Fruit fly (Drosophila melanogaster) whole organism, embryonic: ENCODE data around the gene mEFG1.

Source experiments
- CG11093 ChIP-seq: fragments of 200-800 bp; sonication (Bioruptor generic); IDR thresholded peaks from 3 replicates; pipeline ENCODE4 v1.3.6; 2022; ENCODE audit warnings: missing biosample characterization, missing genetic modification characterization
- CG11696 ChIP-seq: fragments of 200-800 bp; sonication (Bioruptor generic); IDR thresholded peaks from 2 replicates; pipeline ENCODE4 v1.3.6; 2022; ENCODE audit warnings: missing biosample characterization, missing genetic modification characterization
- CG12104 ChIP-seq: fragments of 200-800 bp; sonication (Bioruptor generic); optimal IDR thresholded peaks from 3 replicates; lab custom pipeline; 2016; ENCODE audit warnings: missing biosample characterization, missing genetic modification characterization
- CG13775 ChIP-seq: fragments of 200-800 bp; sonication (Bioruptor generic); optimal IDR thresholded peaks from 3 replicates; lab custom pipeline; 2017; ENCODE audit warnings: missing biosample characterization, mild to moderate bottlenecking, missing genetic modification characterization
- CG13894 ChIP-seq: fragments of 200-800 bp; sonication (Bioruptor generic); optimal IDR thresholded peaks from 3 replicates; lab custom pipeline; 2018; ENCODE audit warnings: missing biosample characterization, mild to moderate bottlenecking, missing genetic modification characterization, moderate library complexity
- CG15601 ChIP-seq: fragments of 200-800 bp; sonication (Bioruptor generic); optimal IDR thresholded peaks from 3 replicates; lab custom pipeline; 2019; ENCODE audit warnings: missing biosample characterization, mild to moderate bottlenecking, missing genetic modification characterization, moderate library complexity
- CG15696 ChIP-seq: fragments of 200-800 bp; sonication (Bioruptor generic); optimal IDR thresholded peaks from 2 replicates; lab custom pipeline; 2019; ENCODE audit warnings: missing biosample characterization, mild to moderate bottlenecking, missing genetic modification characterization, moderate library complexity
- CG17385 ChIP-seq: fragments of 200-800 bp; sonication (Bioruptor generic); optimal IDR thresholded peaks from 3 replicates; lab custom pipeline; 2018; ENCODE audit warnings: missing biosample characterization, mild to moderate bottlenecking, missing genetic modification characterization
- CG17912 ChIP-seq: fragments of 200-800 bp; sonication (Bioruptor generic); optimal IDR thresholded peaks from 2 replicates; lab custom pipeline; 2018; ENCODE audit warnings: missing biosample characterization, mild to moderate bottlenecking, missing genetic modification characterization
- CG1832 ChIP-seq: fragments of 200-800 bp; sonication (Bioruptor generic); optimal IDR thresholded peaks from 2 replicates; lab custom pipeline; 2017; ENCODE audit warnings: missing biosample characterization, mild to moderate bottlenecking, missing genetic modification characterization, inconsistent platforms
- CG18764 ChIP-seq: fragments of 200-800 bp; sonication (Bioruptor generic); optimal IDR thresholded peaks from 3 replicates; lab custom pipeline; 2016; ENCODE audit warnings: missing biosample characterization, missing genetic modification characterization
- CG2120 ChIP-seq: fragments of 200-800 bp; sonication (Bioruptor generic); optimal IDR thresholded peaks from 3 replicates; lab custom pipeline; 2016; ENCODE audit warnings: missing biosample characterization, missing genetic modification characterization
- CG3163 ChIP-seq: fragments of 200-800 bp; sonication (Bioruptor generic); optimal IDR thresholded peaks from 3 replicates; lab custom pipeline; 2016; ENCODE audit warnings: missing biosample characterization, missing genetic modification characterization
- CG3281 ChIP-seq: fragments of 200-800 bp; sonication (Bioruptor generic); optimal IDR thresholded peaks from 3 replicates; lab custom pipeline; 2017; ENCODE audit warnings: missing biosample characterization, mild to moderate bottlenecking, missing genetic modification characterization
- CG33557 ChIP-seq: fragments of 200-800 bp; sonication (Bioruptor generic); optimal IDR thresholded peaks from 2 replicates; lab custom pipeline; 2019; ENCODE audit warnings: missing biosample characterization, mild to moderate bottlenecking, missing genetic modification characterization, moderate library complexity
- CG34224 ChIP-seq: fragments of 200-800 bp; sonication (Bioruptor generic); IDR thresholded peaks from 3 replicates; pipeline ENCODE4 v1.3.6; 2022; ENCODE audit warnings: missing biosample characterization, missing genetic modification characterization; ENCODE audit not compliant: partially characterized antibody
- CG3726 ChIP-seq: fragments of 200-800 bp; sonication (Bioruptor generic); IDR thresholded peaks from 3 replicates; pipeline ENCODE4, ENCODE4 v1.3.6; 2022; ENCODE audit warnings: missing biosample characterization, missing genetic modification characterization
- CG4854 ChIP-seq: fragments of 200-800 bp; sonication (Bioruptor generic); optimal IDR thresholded peaks from 2 replicates; lab custom pipeline; 2016; ENCODE audit warnings: missing biosample characterization, missing genetic modification characterization, inconsistent platforms
- CG5180 ChIP-seq: fragments of 200-800 bp; sonication (Bioruptor generic); optimal IDR thresholded peaks from 3 replicates; lab custom pipeline; 2017; ENCODE audit warnings: missing biosample characterization, missing genetic modification characterization, mild to moderate bottlenecking, moderate library complexity, missing genetic modification reagents
- CG6765 ChIP-seq: fragments of 200-800 bp; sonication (Bioruptor generic); optimal IDR thresholded peaks from 3 replicates; lab custom pipeline; 2017; ENCODE audit warnings: missing biosample characterization, mild to moderate bottlenecking, missing genetic modification characterization
- CG7987 ChIP-seq: fragments of 200-800 bp; sonication (Bioruptor generic); optimal IDR thresholded peaks from 2 replicates; lab custom pipeline; 2018; ENCODE audit warnings: missing biosample characterization, mild to moderate bottlenecking, missing genetic modification characterization, moderate library complexity
- CG9215 ChIP-seq: fragments of 200-800 bp; sonication (Bioruptor generic); IDR thresholded peaks from 2 replicates; pipeline ENCODE4 v1.3.6; 2022; ENCODE audit warnings: missing biosample characterization, missing genetic modification characterization
- CG9437 ChIP-seq: fragments of 200-800 bp; sonication (Bioruptor generic); optimal IDR thresholded peaks from 2 replicates; lab custom pipeline; 2018; ENCODE audit warnings: missing biosample characterization, mild to moderate bottlenecking, missing genetic modification characterization
- CG9817 ChIP-seq: fragments of 200-800 bp; sonication (Bioruptor generic); optimal IDR thresholded peaks from 2 replicates; lab custom pipeline; 2018; ENCODE audit warnings: missing biosample characterization, mild to moderate bottlenecking, missing genetic modification characterization, moderate library complexity
- CkIIα-i1 ChIP-seq: fragments of 200-800 bp; sonication (Bioruptor generic); IDR thresholded peaks from 2 replicates; pipeline ENCODE4 v1.3.6; 2022; ENCODE audit warnings: missing biosample characterization, missing genetic modification characterization
- Doc3 ChIP-seq: fragments of 200-800 bp; sonication (Bioruptor generic); IDR thresholded peaks from 3 replicates; pipeline ENCODE4 v1.3.6; 2022; ENCODE audit warnings: missing biosample characterization, missing genetic modification characterization; ENCODE audit not compliant: partially characterized antibody
- Ets65A ChIP-seq: fragments of 200-800 bp; sonication (Bioruptor generic); peaks from one replicate; lab custom pipeline; 2016; ENCODE audit warnings: missing biosample characterization, missing genetic modification characterization
- Fer2 ChIP-seq: fragments of 200-800 bp; sonication (Bioruptor generic); optimal IDR thresholded peaks from 2 replicates; lab custom pipeline; 2018; ENCODE audit warnings: missing biosample characterization, mild to moderate bottlenecking, missing genetic modification characterization, moderate library complexity
- H2.0 ChIP-seq: fragments of 200-800 bp; sonication (Bioruptor generic); IDR thresholded peaks from 2 replicates; pipeline ENCODE4 v1.3.6; 2022; ENCODE audit warnings: missing biosample characterization, missing genetic modification characterization
- Hand ChIP-seq: fragments of 200-800 bp; sonication (Bioruptor generic); optimal IDR thresholded peaks from 2 replicates; lab custom pipeline; 2017; ENCODE audit warnings: mild to moderate bottlenecking, missing biosample characterization, missing genetic modification reagents, missing genetic modification characterization
- Hr3 ChIP-seq: fragments of 200-800 bp; sonication (Bioruptor generic); optimal IDR thresholded peaks from 3 replicates; lab custom pipeline; 2016; ENCODE audit warnings: missing biosample characterization, missing genetic modification characterization
- Kr ChIP-seq: fragments of 200-800 bp; sonication (Bioruptor generic); optimal IDR thresholded peaks from 2 replicates; lab custom pipeline; 2017; ENCODE audit warnings: missing biosample characterization, mild to moderate bottlenecking, missing genetic modification characterization
- Lim3 ChIP-seq: fragments of 200-800 bp; sonication (Bioruptor generic); IDR thresholded peaks from 2 replicates; pipeline ENCODE4 v1.3.6; 2022; ENCODE audit warnings: missing biosample characterization, missing genetic modification characterization
- MTF-1 ChIP-seq: fragments of 200-800 bp; sonication (Bioruptor generic); optimal IDR thresholded peaks from 2 replicates; lab custom pipeline; 2018; ENCODE audit warnings: missing biosample characterization, mild to moderate bottlenecking, missing genetic modification characterization, borderline replicate concordance
- NFAT ChIP-seq: fragments of 200-800 bp; sonication (Bioruptor generic); IDR thresholded peaks from 2 replicates; pipeline ENCODE4 v1.3.6; 2022; ENCODE audit warnings: missing biosample characterization, missing genetic modification characterization
- Nf-YB ChIP-seq: fragments of 200-800 bp; sonication (Bioruptor generic); optimal IDR thresholded peaks from 3 replicates; lab custom pipeline; 2019; ENCODE audit warnings: missing biosample characterization, mild to moderate bottlenecking, missing genetic modification characterization, moderate library complexity
- Rx ChIP-seq: fragments of 200-800 bp; sonication (Bioruptor generic); IDR thresholded peaks from 2 replicates; pipeline ENCODE4 v1.3.6; 2022; ENCODE audit warnings: missing biosample characterization, missing genetic modification characterization
- Xbp1 ChIP-seq: fragments of 200-800 bp; sonication (Bioruptor generic); optimal IDR thresholded peaks from 3 replicates; lab custom pipeline; 2016; ENCODE audit warnings: missing biosample characterization, mild to moderate bottlenecking, missing genetic modification characterization
- ap ChIP-seq: fragments of 200-800 bp; sonication (Bioruptor generic); IDR thresholded peaks from 2 replicates; pipeline ENCODE4 v1.3.6; 2022; ENCODE audit warnings: missing biosample characterization, missing genetic modification characterization
- cad ChIP-seq: fragments of >200 bp; optimal IDR thresholded peaks from 2 replicates; lab custom pipeline; 2017; ENCODE audit warnings: missing biosample characterization, missing genetic modification characterization
- caup ChIP-seq: fragments of 200-800 bp; sonication (Bioruptor generic); optimal IDR thresholded peaks from 3 replicates; lab custom pipeline; 2017; ENCODE audit warnings: missing biosample characterization, mild to moderate bottlenecking, missing genetic modification characterization, moderate library complexity; ENCODE audit not compliant: severe bottlenecking
- crc ChIP-seq: fragments of 200-800 bp; sonication (Bioruptor generic); optimal IDR thresholded peaks from 2 replicates; lab custom pipeline; 2016; ENCODE audit warnings: missing biosample characterization, missing genetic modification characterization
- dm ChIP-seq: fragments of 200-800 bp; sonication (Bioruptor generic); optimal IDR thresholded peaks from 3 replicates; lab custom pipeline; 2016; ENCODE audit warnings: missing biosample characterization, missing genetic modification characterization
- ewg ChIP-seq: fragments of 200-800 bp; sonication (Bioruptor generic); optimal IDR thresholded peaks from 3 replicates; lab custom pipeline; 2017; ENCODE audit warnings: mild to moderate bottlenecking, missing biosample characterization, missing genetic modification reagents, missing genetic modification characterization
- fd64A ChIP-seq: fragments of 200-800 bp; sonication (Bioruptor generic); optimal IDR thresholded peaks from 3 replicates; lab custom pipeline; 2018; ENCODE audit warnings: missing biosample characterization, mild to moderate bottlenecking, missing genetic modification characterization
- gsb-n ChIP-seq: fragments of 200-800 bp; sonication (Bioruptor generic); optimal IDR thresholded peaks from 3 replicates; lab custom pipeline; 2018; ENCODE audit warnings: missing biosample characterization, mild to moderate bottlenecking, missing genetic modification characterization
- lilli ChIP-seq: fragments of 200-800 bp; sonication (Bioruptor generic); optimal IDR thresholded peaks from 3 replicates; lab custom pipeline; 2016; ENCODE audit warnings: missing biosample characterization, missing genetic modification characterization
- luna ChIP-seq: fragments of 200-800 bp; sonication (Bioruptor generic); optimal IDR thresholded peaks from 2 replicates; lab custom pipeline; 2016; ENCODE audit warnings: missing biosample characterization, missing genetic modification characterization
- slou ChIP-seq: fragments of 200-800 bp; sonication (Bioruptor generic); optimal IDR thresholded peaks from 3 replicates; lab custom pipeline; 2016; ENCODE audit warnings: missing biosample characterization, missing genetic modification characterization
- sqz ChIP-seq: fragments of 200-800 bp; sonication (Bioruptor generic); optimal IDR thresholded peaks from 3 replicates; lab custom pipeline; 2018; ENCODE audit warnings: missing biosample characterization, mild to moderate bottlenecking, missing genetic modification characterization

Gene mEFG1

dm6 chr2L:7219650-7220267 lies 3.1 kb downstream of the mEFG1 start, which contains the start of gene CG13784 (continued):
- no peak for TF ChIP-seq slou (GFP tag; lab: Kevin White, UChicago)
- peak; percentile 12 for TF ChIP-seq Hand (GFP tag; lab: Kevin White, UChicago)
- peak; percentile 72 for TF ChIP-seq MTF-1 (GFP tag; lab: Kevin White, UChicago)
- no peak for TF ChIP-seq CG12104
- TF ChIP-seq gsb-n (tag; lab: Kevin White, UChicago) = peak; percentile 44
- TF ChIP-seq Nf-YB (GFP tag; lab: Kevin White, UChicago) = no peak
- no peak for TF ChIP-seq CG33557 (GFP tag; lab: Kevin White, UChicago)
- no peak for TF ChIP-seq CG3163 (GFP tag; lab: Kevin White, UChicago)
- TF ChIP-seq CG7987 = peak; percentile 41
- peak; percentile 94 for TF ChIP-seq Ets65A (GFP tag; lab: Kevin White, UChicago)
- TF ChIP-seq Hr3 = no peak
- no peak for TF ChIP-seq ewg
- TF ChIP-seq CG3726 (GFP tag; lab: Robert Waterston, UW) = no peak
- no peak for TF ChIP-seq Kr (GFP tag; lab: Kevin White, UChicago)
- peak; percentile 35 for TF ChIP-seq CG15601 (tag; lab: Kevin White, UChicago)
- no peak for TF ChIP-seq CG9437
- no peak for TF ChIP-seq CG9817
- TF ChIP-seq NFAT (GFP tag; lab: Robert Waterston, UW) = no peak; the same call in 1 of the 2 replicates
- TF ChIP-seq CG5180 (GFP tag; lab: Kevin White, UChicago) = no peak
- peak; percentile 36 for TF ChIP-seq Xbp1 (GFP tag; lab: Kevin White, UChicago)
- peak; percentile 76 for TF ChIP-seq CG13894 (tag; lab: Kevin White, UChicago)
- no peak for TF ChIP-seq CG18764 (GFP tag; lab: Kevin White, UChicago)
- TF ChIP-seq CkIIα-i1 (GFP tag; lab: Robert Waterston, UW) = no peak
- TF ChIP-seq Rx (GFP tag; lab: Robert Waterston, UW) = no peak
- TF ChIP-seq CG17385 = peak; percentile 13
- TF ChIP-seq CG34224 (GFP tag; lab: Robert Waterston, UW) = no peak
- TF ChIP-seq ap (GFP tag; lab: Robert Waterston, UW) = no peak
- TF ChIP-seq Fer2 (tag; lab: Kevin White, UChicago) = no peak
- no peak for TF ChIP-seq fd64A
- no peak for TF ChIP-seq Lim3 (GFP tag; lab: Robert Waterston, UW)
- TF ChIP-seq CG11093 (GFP tag; lab: Robert Waterston, UW) = no peak
- peak; percentile 21 for TF ChIP-seq CG15696
- 0 out of 2 replicates have a peak, but pooled peaks have one; percentile 26 for TF ChIP-seq H2.0 (GFP tag; lab: Robert Waterston, UW)
- peak; percentile 55 for TF ChIP-seq CG2120 (GFP tag; lab: Kevin White, UChicago)
- TF ChIP-seq cad (GFP tag; lab: Kevin White, UChicago) = no peak
- TF ChIP-seq crc (GFP tag; lab: Kevin White, UChicago) = no peak
- TF ChIP-seq CG17912 (GFP tag; lab: Kevin White, UChicago) = no peak
- peak; percentile 53 for TF ChIP-seq lilli (GFP tag; lab: Kevin White, UChicago)
- no peak for TF ChIP-seq CG9215 (GFP tag; lab: Robert Waterston, UW)
- peak; percentile 63 for TF ChIP-seq sqz (GFP tag; lab: Kevin White, UChicago)
- no peak for TF ChIP-seq CG13775 (GFP tag; lab: Kevin White, UChicago)
- TF ChIP-seq dm = peak; percentile 5
- TF ChIP-seq luna (GFP tag; lab: Kevin White, UChicago) = no peak
- peak; percentile 33 for TF ChIP-seq CG6765 (GFP tag; lab: Kevin White, UChicago)
- TF ChIP-seq CG1832 = no peak
- TF ChIP-seq Doc3 (GFP tag; lab: Robert Waterston, UW) = no peak
- TF ChIP-seq caup (GFP tag; lab: Kevin White, UChicago) = peak; percentile 54
- peak; percentile 41 for TF ChIP-seq CG3281 (GFP tag; lab: Kevin White, UChicago)
- 0 out of 2 replicates have a peak, but pooled peaks have one; percentile 5 for TF ChIP-seq CG11696 (GFP tag; lab: Robert Waterston, UW)
- no peak for TF ChIP-seq CG4854
